Worm (Caenorhabditis elegans) whole organism, early embryonic: ENCODE measurements around the gene W04B5.3.
"Not testable (repeated sequence)": the region's sequence is repeated elsewhere in the genome, so short reads cannot be mapped to it uniquely, and the experiment has no call there.

Experiments used
- B0310.2 ChIP-seq: sonication (generic microtip); optimal IDR thresholded peaks from 2 replicates; lab custom pipeline; 2016; ENCODE audit warnings: mild to moderate bottlenecking, missing genetic modification characterization, missing compliant biosample characterization
- F13C5.2 ChIP-seq: sonication (generic microtip); optimal IDR thresholded peaks from 2 replicates; lab custom pipeline; 2017; ENCODE audit warnings: mild to moderate bottlenecking, missing genetic modification characterization, inconsistent platforms, missing compliant biosample characterization
- aly-1 ChIP-seq: sonication (generic microtip); optimal IDR thresholded peaks from 2 replicates; lab custom pipeline; 2016; ENCODE audit warnings: missing genetic modification characterization, missing compliant biosample characterization
- ama-1 ChIP-seq: fragments of 150-350 bp; optimal IDR thresholded peaks from 2 replicates; lab custom pipeline; 2014
- ceh-13 ChIP-seq: fragments of 200-800 bp; sonication (Bioruptor generic); optimal IDR thresholded peaks from 2 replicates; lab custom pipeline; 2018; ENCODE audit warnings: mild to moderate bottlenecking, missing genetic modification characterization, missing compliant biosample characterization
- ceh-36 ChIP-seq: sonication (generic microtip); optimal IDR thresholded peaks from 2 replicates; lab custom pipeline; 2016; ENCODE audit warnings: missing genetic modification characterization, inconsistent platforms, missing compliant biosample characterization
- ets-7 ChIP-seq: sonication (generic microtip); optimal IDR thresholded peaks from 2 replicates; lab custom pipeline; 2016; ENCODE audit warnings: missing genotype, missing genetic modification characterization, missing compliant biosample characterization
- flt-1 ChIP-seq: fragments of 200-800 bp; sonication (Bioruptor generic); IDR thresholded peaks from 2 replicates; pipeline ENCODE4 v1.3.6; 2022; ENCODE audit warnings: missing genetic modification characterization, missing compliant biosample characterization
- hmbx-1 ChIP-seq: sonication (generic microtip); optimal IDR thresholded peaks from 2 replicates; lab custom pipeline; 2016; ENCODE audit warnings: mild to moderate bottlenecking, missing genetic modification characterization, missing compliant biosample characterization
- hmg-4 ChIP-seq: fragments of 200-800 bp; sonication (Bioruptor generic); optimal IDR thresholded peaks from 2 replicates; lab custom pipeline; 2018; ENCODE audit warnings: mild to moderate bottlenecking, missing genetic modification characterization, missing compliant biosample characterization
- hnd-1 ChIP-seq: sonication (generic microtip); optimal IDR thresholded peaks from 2 replicates; lab custom pipeline; 2016; ENCODE audit warnings: missing genetic modification characterization, missing compliant biosample characterization
- pes-1 ChIP-seq: fragments of 200-800 bp; sonication (Bioruptor generic); IDR thresholded peaks from 2 replicates; pipeline ENCODE4 v1.3.6; 2022; ENCODE audit warnings: missing genetic modification reagents, missing genetic modification characterization, missing compliant biosample characterization
- scrt-1 ChIP-seq: fragments of 200-800 bp; sonication (Bioruptor generic); IDR thresholded peaks from 2 replicates; pipeline ENCODE4 v1.3.6; 2022; ENCODE audit warnings: missing genetic modification characterization, missing compliant biosample characterization
- sea-1 ChIP-seq: fragments of 200-800 bp; sonication (Bioruptor generic); conservative IDR thresholded peaks from 2 replicates; pipeline ENCODE4 v1.3.6; 2022; ENCODE audit warnings: missing genetic modification characterization, missing compliant biosample characterization
- tbx-11 ChIP-seq: fragments of 200-800 bp; sonication (Bioruptor generic); IDR thresholded peaks from 2 replicates; pipeline ENCODE4 v1.3.6; 2022; ENCODE audit warnings: missing genetic modification characterization, missing compliant biosample characterization
- tra-4 ChIP-seq: sonication (generic microtip); optimal IDR thresholded peaks from 2 replicates; lab custom pipeline; 2017; ENCODE audit warnings: missing genetic modification characterization, missing compliant biosample characterization

Gene W04B5.3

ce11 chrIII:2435373-2435772, 17.1 kb downstream of the W04B5.3 start, which contains the start of gene W04B5.6:
TSS of gene W04B5.6 (minus strand) at chrIII:2435473.
- not testable (repeated sequence) for TF ChIP-seq flt-1 (GFP tag; lab: Robert Waterston, UW); hmbx-1 (tag; lab: Kevin White, UChicago); ceh-13 (GFP tag; lab: Kevin White, UChicago)

- not testable (repeated sequence) for TF ChIP-seq aly-1; B0310.2; tra-4 (tag; lab: Kevin White, UChicago)
These were observed 17.5 kb downstream of the W04B5.3 start, which contains the start of gene E02H9.6 for ce11 chrIII:2435805-2436204. TSS of gene E02H9.6 (plus strand) at chrIII:2436105.

ce11 chrIII:2438543-2438942, 20.2 kb downstream of the W04B5.3 start, which contains the start of gene E02H9.13:
TSS of gene E02H9.13 (minus strand) at chrIII:2438741.
- TF ChIP-seq pes-1 (GFP tag; lab: Robert Waterston, UW), result no peak
- no peak for TF ChIP-seq ama-1 (lab: Kevin White, UChicago)
- no peak for TF ChIP-seq sea-1 (GFP tag; lab: Robert Waterston, UW)
- no peak for TF ChIP-seq hmg-4 (GFP tag; lab: Kevin White, UChicago)
- TF ChIP-seq tra-4 (tag; lab: Kevin White, UChicago), result no peak

ce11 chrIII:2445574-2446259, 27.4 kb downstream of the W04B5.3 start, which contains the start of the genes E02H9.7 and klo-2:
TSS of gene E02H9.7 (minus strand) at chrIII:2445674.
TSS of gene klo-2 (plus strand) at chrIII:2446209.
- no peak for TF ChIP-seq hnd-1 (tag; lab: Kevin White, UChicago)
- TF ChIP-seq sea-1 (GFP tag; lab: Robert Waterston, UW), result no peak
- TF ChIP-seq aly-1, result no peak
- TF ChIP-seq pes-1 (GFP tag; lab: Robert Waterston, UW), result no peak
- no peak for TF ChIP-seq tbx-11
- TF ChIP-seq ceh-36 (tag; lab: Kevin White, UChicago), result no peak
- TF ChIP-seq ama-1 (lab: Kevin White, UChicago), result no peak
- TF ChIP-seq ets-7 (tag; lab: Kevin White, UChicago), result no peak
- no peak for TF ChIP-seq hmg-4 (GFP tag; lab: Kevin White, UChicago)
- TF ChIP-seq ceh-13 (GFP tag; lab: Kevin White, UChicago), result no peak
- TF ChIP-seq tra-4 (tag; lab: Kevin White, UChicago), result no peak
- no peak for TF ChIP-seq flt-1 (GFP tag; lab: Robert Waterston, UW)

- TF ChIP-seq B0310.2, result no peak
- TF ChIP-seq scrt-1 (GFP tag; lab: Robert Waterston, UW), result no peak
- no peak for TF ChIP-seq hmbx-1 (tag; lab: Kevin White, UChicago)
- TF ChIP-seq hnd-1 (tag; lab: Kevin White, UChicago), result no peak
- TF ChIP-seq ceh-13 (GFP tag; lab: Kevin White, UChicago), result no peak
- no peak for TF ChIP-seq ama-1 (lab: Kevin White, UChicago)
- no peak for TF ChIP-seq tra-4 (tag; lab: Kevin White, UChicago)
- TF ChIP-seq ceh-36 (tag; lab: Kevin White, UChicago), result no peak
These were observed 36.5 kb downstream of the W04B5.3 start, which contains the start of gene nhr-121 for ce11 chrIII:2454757-2455306. TSS of gene nhr-121 (minus strand) at chrIII:2454807.

ce11 chrIII:2455456-2455855, 37.1 kb downstream of the W04B5.3 start:
- TF ChIP-seq ceh-36 (tag; lab: Kevin White, UChicago), result peak; percentile 69

ce11 chrIII:2458742-2459141, 40.4 kb downstream of the W04B5.3 start, which contains the start of gene E02H9.3:
TSS of gene E02H9.3 (plus strand) at chrIII:2459042.
- not testable (repeated sequence) for TF ChIP-seq tra-4 (tag; lab: Kevin White, UChicago); F13C5.2; scrt-1 (GFP tag; lab: Robert Waterston, UW)

- TF ChIP-seq pes-1 (GFP tag; lab: Robert Waterston, UW), result 0 out of 2 replicates have a peak, but pooled peaks have one; percentile 16
These were observed 42.1 kb downstream of the W04B5.3 start for ce11 chrIII:2460403-2460802.

ce11 chrIII:2468202-2468601, 49.9 kb downstream of the W04B5.3 start, which contains the start of the genes E02H9.9 and E02H9.1:
TSS of gene E02H9.9 (minus strand) at chrIII:2468302.
TSS of gene E02H9.1 (plus strand) at chrIII:2468486.
- TF ChIP-seq ceh-13 (GFP tag; lab: Kevin White, UChicago) (no peak), ceh-36 (tag; lab: Kevin White, UChicago) (no peak), tbx-11 (no peak), pes-1 (GFP tag; lab: Robert Waterston, UW) (no peak), hmbx-1 (tag; lab: Kevin White, UChicago) (no peak), scrt-1 (GFP tag; lab: Robert Waterston, UW) (no peak)
